Fruit fly (Drosophila melanogaster): ENCODE results near the gene CG7394.

dm6 chr3L:11561946-11562760 is at the start of gene CG7394, which contains the start of gene Mob2:
- TF ChIP-seq Fer3 (tag; optimal IDR thresholded peaks at IDR 0.05) (peak; percentile 86), p53 (GFP tag; optimal IDR thresholded peaks at IDR 0.05) (peak; percentile 20), MTF-1 (GFP tag; optimal IDR thresholded peaks at IDR 0.05; ENCODE audit: borderline replicate concordance) (peak; percentile 76), CG8089 (GFP tag; optimal IDR thresholded peaks at IDR 0.05) (peak; percentile 37), CG6272 (GFP tag; IDR thresholded peaks at IDR 0.05) (peak; percentile 84)

Measured in whole organism, embryonic.